Fruit fly (Drosophila melanogaster) whole organism, embryonic: ENCODE results near the gene CG42540.

Experiments
- Aef1 ChIP-seq: fragments of 200-800 bp; sonication (Bioruptor generic); IDR thresholded peaks from 3 replicates; pipeline ENCODE4 v1.3.6; 2022; ENCODE audit warnings: missing biosample characterization, missing genetic modification characterization
- Bdp1 ChIP-seq: fragments of 200-800 bp; sonication (Bioruptor generic); optimal IDR thresholded peaks from 3 replicates; lab custom pipeline; 2016; ENCODE audit warnings: missing biosample characterization, missing genetic modification characterization
- CG10565 ChIP-seq: fragments of 200-800 bp; sonication (Bioruptor generic); optimal IDR thresholded peaks from 3 replicates; lab custom pipeline; 2016; ENCODE audit warnings: missing biosample characterization, mild to moderate bottlenecking, missing genetic modification characterization
- CG10979 ChIP-seq: fragments of 200-800 bp; sonication (Bioruptor generic); optimal IDR thresholded peaks from 2 replicates; lab custom pipeline; 2018; ENCODE audit warnings: missing biosample characterization, mild to moderate bottlenecking, missing genetic modification characterization, moderate library complexity
- CG12391 ChIP-seq: fragments of 200-800 bp; sonication (Bioruptor generic); optimal IDR thresholded peaks from 3 replicates; lab custom pipeline; 2018; ENCODE audit warnings: missing biosample characterization, mild to moderate bottlenecking, missing genetic modification characterization, moderate library complexity
- CG13894 ChIP-seq: fragments of 200-800 bp; sonication (Bioruptor generic); optimal IDR thresholded peaks from 3 replicates; lab custom pipeline; 2018; ENCODE audit warnings: missing biosample characterization, mild to moderate bottlenecking, missing genetic modification characterization, moderate library complexity
- CG16779 ChIP-seq: fragments of 200-800 bp; sonication (Bioruptor generic); IDR thresholded peaks from 2 replicates; pipeline ENCODE4 v1.3.6; 2022; ENCODE audit warnings: missing biosample characterization, missing genetic modification characterization
- CG17385 ChIP-seq: fragments of 200-800 bp; sonication (Bioruptor generic); optimal IDR thresholded peaks from 3 replicates; lab custom pipeline; 2018; ENCODE audit warnings: missing biosample characterization, mild to moderate bottlenecking, missing genetic modification characterization
- CG1792 ChIP-seq: fragments of 200-800 bp; sonication (Bioruptor generic); optimal IDR thresholded peaks from 2 replicates; lab custom pipeline; 2016; ENCODE audit warnings: missing biosample characterization, missing genetic modification characterization
- CG30431 ChIP-seq: fragments of 200-800 bp; sonication (Bioruptor generic); optimal IDR thresholded peaks from 2 replicates; lab custom pipeline; 2017; ENCODE audit warnings: missing biosample characterization, missing genetic modification characterization
- CG33213 ChIP-seq: fragments of 200-800 bp; sonication (Bioruptor generic); optimal IDR thresholded peaks from 3 replicates; lab custom pipeline; 2016; ENCODE audit warnings: missing biosample characterization, missing genetic modification characterization
- CG4328 ChIP-seq: fragments of 200-800 bp; sonication (Bioruptor generic); optimal IDR thresholded peaks from 3 replicates; lab custom pipeline; 2017; ENCODE audit warnings: missing biosample characterization, missing genetic modification reagents, missing genetic modification characterization
- CG9609 ChIP-seq: fragments of 200-800 bp; sonication (Bioruptor generic); optimal IDR thresholded peaks from 3 replicates; lab custom pipeline; 2016; ENCODE audit warnings: missing biosample characterization, missing genetic modification characterization
- Dip3 ChIP-seq: fragments of 200-800 bp; sonication (Bioruptor generic); optimal IDR thresholded peaks from 3 replicates; lab custom pipeline; 2016; ENCODE audit warnings: missing biosample characterization, missing genetic modification characterization
- Doc3 ChIP-seq: fragments of 200-800 bp; sonication (Bioruptor generic); IDR thresholded peaks from 3 replicates; pipeline ENCODE4 v1.3.6; 2022; ENCODE audit warnings: missing biosample characterization, missing genetic modification characterization; ENCODE audit not compliant: partially characterized antibody
- Drgx ChIP-seq: fragments of 200-800 bp; sonication (Bioruptor generic); IDR thresholded peaks from 2 replicates; pipeline ENCODE4 v1.3.6; 2022; ENCODE audit warnings: missing biosample characterization, missing genetic modification characterization
- Fer1 ChIP-seq: fragments of 200-800 bp; sonication (Bioruptor generic); optimal IDR thresholded peaks from 2 replicates; lab custom pipeline; 2017; ENCODE audit warnings: missing biosample characterization, mild to moderate bottlenecking, missing genetic modification characterization
- Gug ChIP-seq: fragments of 200-800 bp; sonication (Bioruptor generic); IDR thresholded peaks from 4 replicates; pipeline ENCODE4 v1.3.6; 2022; ENCODE audit warnings: missing biosample characterization, missing genetic modification characterization
- H2.0 ChIP-seq: fragments of 200-800 bp; sonication (Bioruptor generic); IDR thresholded peaks from 2 replicates; pipeline ENCODE4 v1.3.6; 2022; ENCODE audit warnings: missing biosample characterization, missing genetic modification characterization
- HHEX ChIP-seq: fragments of 200-800 bp; sonication (Bioruptor generic); optimal IDR thresholded peaks from 3 replicates; lab custom pipeline; 2017; ENCODE audit warnings: missing biosample characterization, mild to moderate bottlenecking, missing genetic modification characterization, missing genetic modification reagents
- Jarid2 ChIP-seq: fragments of 200-800 bp; sonication (Bioruptor generic); optimal IDR thresholded peaks from 3 replicates; lab custom pipeline; 2017; ENCODE audit warnings: mild to moderate bottlenecking, missing biosample characterization, missing genetic modification reagents, missing genetic modification characterization
- NFAT ChIP-seq: fragments of 200-800 bp; sonication (Bioruptor generic); IDR thresholded peaks from 2 replicates; pipeline ENCODE4 v1.3.6; 2022; ENCODE audit warnings: missing biosample characterization, missing genetic modification characterization
- Nf-YA ChIP-seq: fragments of 200-800 bp; sonication (Bioruptor generic); IDR thresholded peaks from 2 replicates; pipeline ENCODE4 v1.3.6; 2022; ENCODE audit warnings: missing biosample characterization, missing genetic modification characterization
- Poxn ChIP-seq: fragments of 200-800 bp; sonication (Bioruptor generic); IDR thresholded peaks from 2 replicates; pipeline ENCODE4 v1.3.6; 2022; ENCODE audit warnings: missing biosample characterization, missing genetic modification characterization
- Sox100B ChIP-seq: fragments of 200-800 bp; sonication (Bioruptor generic); optimal IDR thresholded peaks from 3 replicates; lab custom pipeline; 2018; ENCODE audit warnings: missing biosample characterization, mild to moderate bottlenecking, missing genetic modification characterization
- Sry-δ ChIP-seq: fragments of 200-800 bp; sonication (Bioruptor generic); optimal IDR thresholded peaks from 2 replicates; lab custom pipeline; 2016; ENCODE audit warnings: missing biosample characterization, missing genetic modification characterization
- Vsx1 ChIP-seq: fragments of 200-800 bp; sonication (Bioruptor generic); optimal IDR thresholded peaks from 2 replicates; lab custom pipeline; 2017; ENCODE audit warnings: missing biosample characterization, mild to moderate bottlenecking, missing genetic modification characterization, missing genetic modification reagents
- ash1 ChIP-seq: fragments of 200-800 bp; sonication (Bioruptor generic); optimal IDR thresholded peaks from 2 replicates; lab custom pipeline; 2018; ENCODE audit warnings: missing biosample characterization, mild to moderate bottlenecking, missing genetic modification characterization
- br ChIP-seq: fragments of >200 bp; optimal IDR thresholded peaks from 2 replicates; lab custom pipeline; 2017
- crp ChIP-seq, 2 experiments: fragments of 200-800 bp; sonication (Bioruptor generic); optimal IDR thresholded peaks; 2 replicates in 1 of 2; 3 replicates in 1 of 2; lab custom pipeline; 2017; ENCODE audit warnings: missing biosample characterization in 2 of 2, missing genetic modification characterization in 2 of 2, mild to moderate bottlenecking in 1 of 2, moderate library complexity in 1 of 2
- fd64A ChIP-seq: fragments of 200-800 bp; sonication (Bioruptor generic); optimal IDR thresholded peaks from 3 replicates; lab custom pipeline; 2018; ENCODE audit warnings: missing biosample characterization, mild to moderate bottlenecking, missing genetic modification characterization
- gce ChIP-seq: fragments of 200-800 bp; sonication (Bioruptor generic); IDR thresholded peaks from 3 replicates; pipeline ENCODE4 v1.3.6; 2022; ENCODE audit warnings: missing biosample characterization, missing genetic modification characterization
- gcm ChIP-seq: fragments of 200-800 bp; sonication (Bioruptor generic); optimal IDR thresholded peaks from 2 replicates; lab custom pipeline; 2019; ENCODE audit warnings: missing biosample characterization, mild to moderate bottlenecking, missing genetic modification characterization, moderate library complexity
- gcm2 ChIP-seq: fragments of 200-800 bp; sonication (Bioruptor generic); optimal IDR thresholded peaks from 2 replicates; lab custom pipeline; 2016; ENCODE audit warnings: missing biosample characterization, missing genetic modification characterization
- gro ChIP-seq: fragments of 200-800 bp; sonication (Bioruptor generic); optimal IDR thresholded peaks from 2 replicates; lab custom pipeline; 2016; ENCODE audit warnings: missing biosample characterization, missing genetic modification characterization
- ham ChIP-seq: fragments of 200-800 bp; sonication (Bioruptor generic); IDR thresholded peaks from 2 replicates; pipeline ENCODE4 v1.3.6; 2022; ENCODE audit warnings: missing biosample characterization, missing genetic modification characterization
- hth ChIP-seq: fragments of >200 bp; optimal IDR thresholded peaks from 2 replicates; lab custom pipeline; 2017; ENCODE audit warnings: inconsistent platforms
- kah ChIP-seq: fragments of 200-800 bp; sonication (Bioruptor generic); optimal IDR thresholded peaks from 2 replicates; lab custom pipeline; 2018; ENCODE audit warnings: missing biosample characterization, mild to moderate bottlenecking, missing genetic modification characterization
- maf-S ChIP-seq: fragments of 200-800 bp; sonication (Bioruptor generic); optimal IDR thresholded peaks from 2 replicates; lab custom pipeline; 2016; ENCODE audit warnings: missing biosample characterization, missing genetic modification characterization
- nau ChIP-seq: fragments of 200-800 bp; sonication (Bioruptor generic); optimal IDR thresholded peaks from 3 replicates; lab custom pipeline; 2017; ENCODE audit warnings: missing biosample characterization, mild to moderate bottlenecking, missing genetic modification characterization, missing genetic modification reagents
- odd ChIP-seq: fragments of 200-800 bp; sonication (Bioruptor generic); optimal IDR thresholded peaks from 2 replicates; lab custom pipeline; 2017; ENCODE audit warnings: missing biosample characterization, mild to moderate bottlenecking, missing genetic modification characterization
- pros ChIP-seq: fragments of 200-800 bp; sonication (Bioruptor generic); optimal IDR thresholded peaks from 3 replicates; lab custom pipeline; 2019; ENCODE audit warnings: missing biosample characterization, mild to moderate bottlenecking, missing genetic modification characterization, moderate library complexity
- repo ChIP-seq: fragments of 200-800 bp; sonication (Bioruptor generic); optimal IDR thresholded peaks from 2 replicates; lab custom pipeline; 2016; ENCODE audit warnings: missing biosample characterization, missing genetic modification characterization
- seq ChIP-seq: fragments of 200-800 bp; sonication (Bioruptor generic); IDR thresholded peaks from 2 replicates; pipeline ENCODE4 v1.3.6; 2022; ENCODE audit warnings: missing biosample characterization, missing genetic modification characterization
- so ChIP-seq: fragments of 200-800 bp; sonication (Bioruptor generic); IDR thresholded peaks from 3 replicates; pipeline ENCODE4 v1.3.6; 2022; ENCODE audit warnings: missing biosample characterization, missing genetic modification characterization
- sob ChIP-seq: fragments of 200-800 bp; sonication (Bioruptor generic); IDR thresholded peaks from 2 replicates; pipeline ENCODE4 v1.3.6; 2022; ENCODE audit warnings: missing biosample characterization, missing genetic modification characterization
- tll ChIP-seq, 2 experiments: fragments of 200-800 bp in 1 of 2; fragments of >200 bp in 1 of 2; sonication (Bioruptor generic) in 1 of 2; optimal IDR thresholded peaks; 2 replicates each; lab custom pipeline; 2017 to 2019; ENCODE audit warnings: missing biosample characterization in 2 of 2, missing genetic modification characterization in 2 of 2, mild to moderate bottlenecking in 1 of 2, moderate library complexity in 1 of 2
- tna ChIP-seq: fragments of 200-800 bp; sonication (Bioruptor generic); IDR thresholded peaks from 2 replicates; pipeline ENCODE4 v1.3.6; 2022; ENCODE audit warnings: missing biosample characterization, missing genetic modification characterization; ENCODE audit not compliant: partially characterized antibody
- zen2 ChIP-seq: fragments of 200-800 bp; sonication (Bioruptor generic); IDR thresholded peaks from 3 replicates; pipeline ENCODE4 v1.3.6; 2022; ENCODE audit warnings: missing biosample characterization, missing genetic modification characterization; ENCODE audit not compliant: partially characterized antibody

The CG42540 gene

dm6 chr3L:4541573-4542371 is 14.1 kb upstream of the CG42540 start, which contains the start of gene CG11357 (continued):
- peak; percentile 73 for TF ChIP-seq Sry-δ (GFP tag; lab: Kevin White, UChicago)
- TF ChIP-seq zen2 (GFP tag; lab: Robert Waterston, UW) = peak; percentile 69
- TF ChIP-seq tll (GFP tag; optimal IDR thresholded peaks at IDR 0.05; lab: Kevin White, UChicago) = peak in 1 of 2 experiments; percentile 44
- TF ChIP-seq Fer1 (GFP tag; lab: Kevin White, UChicago) = peak; percentile 99
- peak; percentile 98 for TF ChIP-seq so
- TF ChIP-seq ham (GFP tag; lab: Robert Waterston, UW) = peak; percentile 95
- peak; percentile 63 for TF ChIP-seq tna (GFP tag; lab: Robert Waterston, UW)
- TF ChIP-seq NFAT (GFP tag; lab: Robert Waterston, UW) = peak; percentile 98
- peak; percentile 98 for TF ChIP-seq Nf-YA (GFP tag; lab: Robert Waterston, UW)
- peak; percentile 88 for TF ChIP-seq CG30431 (GFP tag; lab: Kevin White, UChicago)
- TF ChIP-seq Aef1 = peak; percentile 99
- TF ChIP-seq maf-S (GFP tag; lab: Kevin White, UChicago) = peak; percentile 66
- TF ChIP-seq nau (GFP tag; lab: Kevin White, UChicago) = peak; percentile 92
- TF ChIP-seq Poxn = peak; percentile 95
- TF ChIP-seq CG4328 (GFP tag; lab: Kevin White, UChicago) = peak; percentile 97
- peak; percentile 98 for TF ChIP-seq Sox100B (GFP tag; lab: Kevin White, UChicago)
- TF ChIP-seq Doc3 (GFP tag; lab: Robert Waterston, UW) = peak; percentile 74
- peak; percentile 64 for TF ChIP-seq CG1792 (GFP tag; lab: Kevin White, UChicago)
- TF ChIP-seq seq (GFP tag; lab: Robert Waterston, UW) = peak; percentile 98
- peak; percentile 63 for TF ChIP-seq CG10565 (GFP tag; lab: Kevin White, UChicago)
- TF ChIP-seq CG12391 (tag; lab: Kevin White, UChicago) = peak; percentile 99
- TF ChIP-seq Vsx1 (GFP tag; lab: Kevin White, UChicago) = peak; percentile 95
- TF ChIP-seq CG9609 (GFP tag; lab: Kevin White, UChicago) = peak; percentile 25
- peak; percentile 99 for TF ChIP-seq Drgx (GFP tag; lab: Robert Waterston, UW)
- peak; percentile 79 for TF ChIP-seq Dip3 (GFP tag; lab: Kevin White, UChicago)
- no peak for TF ChIP-seq hth (lab: Kevin White, UChicago)
- peak; percentile 53 for TF ChIP-seq CG33213 (GFP tag; lab: Kevin White, UChicago)
- no peak for TF ChIP-seq br
- peak; percentile 96 for TF ChIP-seq CG17385
- TF ChIP-seq gcm = peak; percentile 99
- TF ChIP-seq ash1 (GFP tag; lab: Kevin White, UChicago) = peak; percentile 78
- TF ChIP-seq Gug (GFP tag; lab: Robert Waterston, UW) = peak; percentile 96
- peak; percentile 90 for TF ChIP-seq fd64A
- peak; percentile 99 for TF ChIP-seq gce
- TF ChIP-seq repo (GFP tag; lab: Kevin White, UChicago) = peak; percentile 73
- TF ChIP-seq Jarid2 (GFP tag; lab: Kevin White, UChicago) = peak; percentile 84
- TF ChIP-seq gro (GFP tag; lab: Kevin White, UChicago) = peak; percentile 84
- TF ChIP-seq gcm2 (GFP tag; lab: Kevin White, UChicago) = peak; percentile 39
- TF ChIP-seq kah (GFP tag; lab: Kevin White, UChicago) = peak; percentile 95
- TF ChIP-seq H2.0 (GFP tag; lab: Robert Waterston, UW) = peak; percentile 98
- peak; percentile 95 for TF ChIP-seq CG16779
- peak in 1 of 2 experiments; percentile 53 for TF ChIP-seq crp (GFP tag; optimal IDR thresholded peaks at IDR 0.05; lab: Kevin White, UChicago)
- peak; percentile 53 for TF ChIP-seq pros (GFP tag; lab: Kevin White, UChicago)
- TF ChIP-seq sob (GFP tag; lab: Robert Waterston, UW) = peak; percentile 99
- TF ChIP-seq CG13894 = peak; percentile 98
- TF ChIP-seq odd (GFP tag; lab: Kevin White, UChicago) = peak; percentile 98
- TF ChIP-seq Bdp1 (GFP tag; lab: Kevin White, UChicago) = peak; percentile 69
- peak; percentile 98 for TF ChIP-seq HHEX
- peak; percentile 99 for TF ChIP-seq CG10979
